Fruit fly (Drosophila melanogaster) whole organism, embryonic: ENCODE data around the gene Rab9.

Experiments used
- Abd-B ChIP-seq: fragments of 200-800 bp; sonication (Bioruptor generic); optimal IDR thresholded peaks from 2 replicates; lab custom pipeline; 2018; ENCODE audit warnings: missing biosample characterization, mild to moderate bottlenecking, missing genetic modification characterization, moderate library complexity
- Antp ChIP-seq: fragments of 200-800 bp; sonication (Bioruptor generic); optimal IDR thresholded peaks from 3 replicates; lab custom pipeline; 2016; ENCODE audit warnings: missing biosample characterization, missing genetic modification characterization
- B-H1 ChIP-seq: fragments of 200-800 bp; sonication (Bioruptor generic); IDR thresholded peaks from 3 replicates; pipeline ENCODE4 v1.3.6; 2022; ENCODE audit warnings: missing biosample characterization, missing genetic modification characterization
- CG10147 ChIP-seq: fragments of 200-800 bp; sonication (Bioruptor generic); optimal IDR thresholded peaks from 2 replicates; lab custom pipeline; 2019; ENCODE audit warnings: missing biosample characterization, mild to moderate bottlenecking, missing genetic modification characterization, moderate library complexity
- CG10209 ChIP-seq: fragments of 200-800 bp; sonication (Bioruptor generic); optimal IDR thresholded peaks from 3 replicates; lab custom pipeline; 2017; ENCODE audit warnings: missing biosample characterization, mild to moderate bottlenecking, missing genetic modification characterization, missing genetic modification reagents
- CG10654 ChIP-seq: fragments of 200-800 bp; sonication (Bioruptor generic); optimal IDR thresholded peaks from 2 replicates; lab custom pipeline; 2016; ENCODE audit warnings: missing biosample characterization, missing genetic modification characterization
- CG12236 ChIP-seq: fragments of 200-800 bp; sonication (Bioruptor generic); optimal IDR thresholded peaks from 2 replicates; lab custom pipeline; 2016; ENCODE audit warnings: missing biosample characterization, missing genetic modification characterization
- CG1233 ChIP-seq: fragments of 200-800 bp; sonication (Bioruptor generic); optimal IDR thresholded peaks from 4 replicates; lab custom pipeline; 2018; ENCODE audit warnings: missing biosample characterization, mild to moderate bottlenecking, missing genetic modification characterization
- CG15269 ChIP-seq: fragments of 200-800 bp; sonication (Bioruptor generic); optimal IDR thresholded peaks from 2 replicates; lab custom pipeline; 2018; ENCODE audit warnings: missing biosample characterization, mild to moderate bottlenecking, missing genetic modification characterization, moderate library complexity
- CG1529 ChIP-seq: fragments of 200-800 bp; sonication (Bioruptor generic); optimal IDR thresholded peaks from 3 replicates; lab custom pipeline; 2018; ENCODE audit warnings: missing biosample characterization, missing genetic modification characterization
- CG15479 ChIP-seq: fragments of 200-800 bp; sonication (Bioruptor generic); optimal IDR thresholded peaks from 3 replicates; lab custom pipeline; 2019; ENCODE audit warnings: missing biosample characterization, mild to moderate bottlenecking, missing genetic modification characterization, moderate library complexity
- CG15696 ChIP-seq: fragments of 200-800 bp; sonication (Bioruptor generic); optimal IDR thresholded peaks from 2 replicates; lab custom pipeline; 2019; ENCODE audit warnings: missing biosample characterization, mild to moderate bottlenecking, missing genetic modification characterization, moderate library complexity
- CG1602 ChIP-seq: fragments of 200-800 bp; sonication (Bioruptor generic); optimal IDR thresholded peaks from 3 replicates; lab custom pipeline; 2016; ENCODE audit warnings: missing biosample characterization, missing genetic modification characterization
- CG17359 ChIP-seq: fragments of 200-800 bp; sonication (Bioruptor generic); optimal IDR thresholded peaks from 3 replicates; lab custom pipeline; 2018; ENCODE audit warnings: missing biosample characterization, mild to moderate bottlenecking, missing genetic modification characterization, moderate library complexity
- CG18262 ChIP-seq: fragments of 200-800 bp; optimal IDR thresholded peaks from 3 replicates; lab custom pipeline; 2019; ENCODE audit warnings: missing biosample characterization, mild to moderate bottlenecking, missing genetic modification characterization, moderate library complexity
- CG18476 ChIP-seq: fragments of 200-800 bp; sonication (Bioruptor generic); optimal IDR thresholded peaks from 2 replicates; lab custom pipeline; 2016; ENCODE audit warnings: missing biosample characterization, mild to moderate bottlenecking, missing genetic modification characterization
- CG2712 ChIP-seq: fragments of 200-800 bp; optimal IDR thresholded peaks from 3 replicates; lab custom pipeline; 2019; ENCODE audit warnings: missing biosample characterization, mild to moderate bottlenecking, missing genetic modification characterization, moderate library complexity
- CG31441 ChIP-seq: fragments of 200-800 bp; sonication (Bioruptor generic); IDR thresholded peaks from 2 replicates; pipeline ENCODE4 v1.3.6; 2022; ENCODE audit warnings: missing biosample characterization, missing genetic modification characterization
- CG3726 ChIP-seq: fragments of 200-800 bp; sonication (Bioruptor generic); IDR thresholded peaks from 3 replicates; pipeline ENCODE4, ENCODE4 v1.3.6; 2022; ENCODE audit warnings: missing biosample characterization, missing genetic modification characterization
- CG6683 ChIP-seq: fragments of 200-800 bp; sonication (Bioruptor generic); optimal IDR thresholded peaks from 2 replicates; lab custom pipeline; 2017; ENCODE audit warnings: missing biosample characterization, mild to moderate bottlenecking, missing genetic modification characterization, missing genetic modification reagents
- CG8924 ChIP-seq: fragments of 200-800 bp; optimal IDR thresholded peaks from 3 replicates; lab custom pipeline; 2019; ENCODE audit warnings: missing biosample characterization, mild to moderate bottlenecking, missing genetic modification characterization, moderate library complexity
- Doc2 ChIP-seq: fragments of 200-800 bp; sonication (Bioruptor generic); IDR thresholded peaks from 2 replicates; pipeline ENCODE4 v1.3.6; 2022; ENCODE audit warnings: missing biosample characterization, missing genetic modification characterization
- Ets65A ChIP-seq: fragments of 200-800 bp; sonication (Bioruptor generic); peaks from one replicate; lab custom pipeline; 2016; ENCODE audit warnings: missing biosample characterization, missing genetic modification characterization
- HLHmδ ChIP-seq: fragments of 200-800 bp; sonication (Bioruptor generic); optimal IDR thresholded peaks from 2 replicates; lab custom pipeline; 2018; ENCODE audit warnings: missing biosample characterization, mild to moderate bottlenecking, missing genetic modification characterization, moderate library complexity
- Hmr ChIP-seq: fragments of 200-800 bp; sonication (Bioruptor generic); optimal IDR thresholded peaks from 3 replicates; lab custom pipeline; 2017; ENCODE audit warnings: mild to moderate bottlenecking, missing biosample characterization, missing genetic modification reagents, missing genetic modification characterization
- Lim3 ChIP-seq: fragments of 200-800 bp; sonication (Bioruptor generic); IDR thresholded peaks from 2 replicates; pipeline ENCODE4 v1.3.6; 2022; ENCODE audit warnings: missing biosample characterization, missing genetic modification characterization
- Max ChIP-seq: fragments of 200-800 bp; sonication (Bioruptor generic); optimal IDR thresholded peaks from 2 replicates; lab custom pipeline; 2016; ENCODE audit warnings: missing biosample characterization, mild to moderate bottlenecking, missing genetic modification characterization
- Nf-YB ChIP-seq: fragments of 200-800 bp; sonication (Bioruptor generic); optimal IDR thresholded peaks from 3 replicates; lab custom pipeline; 2019; ENCODE audit warnings: missing biosample characterization, mild to moderate bottlenecking, missing genetic modification characterization, moderate library complexity
- Ravus ChIP-seq: fragments of 200-800 bp; sonication (Bioruptor generic); IDR thresholded peaks from 2 replicates; pipeline ENCODE4 v1.3.6; 2022; ENCODE audit warnings: missing biosample characterization, missing genetic modification characterization
- chif ChIP-seq, 2 experiments: fragments of 200-800 bp; sonication (Bioruptor generic); optimal IDR thresholded peaks; 3 replicates each; lab custom pipeline; 2016; ENCODE audit warnings: missing biosample characterization in 2 of 2, missing genetic modification characterization in 2 of 2
- crol ChIP-seq: fragments of 200-800 bp; sonication (Bioruptor generic); IDR thresholded peaks from 2 replicates; pipeline ENCODE4 v1.3.6; 2022; ENCODE audit warnings: missing biosample characterization, missing genetic modification characterization
- danr ChIP-seq: fragments of 200-800 bp; sonication (Bioruptor generic); IDR thresholded peaks from 2 replicates; pipeline ENCODE4 v1.3.6; 2022; ENCODE audit warnings: missing biosample characterization, missing genetic modification characterization
- dmrt99B ChIP-seq: fragments of 200-800 bp; sonication (Bioruptor generic); optimal IDR thresholded peaks from 2 replicates; lab custom pipeline; 2018; ENCODE audit warnings: missing biosample characterization, mild to moderate bottlenecking, missing genetic modification characterization, moderate library complexity
- ewg ChIP-seq: fragments of 200-800 bp; sonication (Bioruptor generic); optimal IDR thresholded peaks from 3 replicates; lab custom pipeline; 2017; ENCODE audit warnings: mild to moderate bottlenecking, missing biosample characterization, missing genetic modification reagents, missing genetic modification characterization
- fd102C ChIP-seq: fragments of 200-800 bp; sonication (Bioruptor generic); optimal IDR thresholded peaks from 2 replicates; lab custom pipeline; 2018; ENCODE audit warnings: missing biosample characterization, mild to moderate bottlenecking, missing genetic modification characterization, moderate library complexity
- gsb-n ChIP-seq: fragments of 200-800 bp; sonication (Bioruptor generic); optimal IDR thresholded peaks from 3 replicates; lab custom pipeline; 2018; ENCODE audit warnings: missing biosample characterization, mild to moderate bottlenecking, missing genetic modification characterization
- lab ChIP-seq: fragments of 200-800 bp; sonication (Bioruptor generic); optimal IDR thresholded peaks from 3 replicates; lab custom pipeline; 2017; ENCODE audit warnings: missing biosample characterization, missing genetic modification characterization, mild to moderate bottlenecking, moderate library complexity, missing genetic modification reagents
- lov ChIP-seq, 2 experiments: fragments of 200-800 bp in 1 of 2; fragments of >200 bp in 1 of 2; sonication (Bioruptor generic) in 1 of 2; IDR thresholded peaks in 1 of 2; optimal IDR thresholded peaks in 1 of 2; 2 replicates in 1 of 2; 3 replicates in 1 of 2; pipeline versions ENCODE4 v1.3.6 to Lab custom; 2017 to 2022; ENCODE audit warnings: missing biosample characterization in 1 of 2, missing genetic modification characterization in 1 of 2
- onecut ChIP-seq: fragments of 200-800 bp; sonication (Bioruptor generic); IDR thresholded peaks from 2 replicates; pipeline ENCODE4 v1.3.6; 2022; ENCODE audit warnings: missing biosample characterization, missing genetic modification characterization
- pan ChIP-seq, 4 experiments: fragments of >200 bp in 3 of 4; fragments of 200-800 bp in 1 of 4; sonication (Bioruptor generic) in 1 of 4; optimal IDR thresholded peaks in 3 of 4; IDR thresholded peaks in 1 of 4; 2 replicates each; pipeline versions ENCODE4 v1.3.6 to Lab custom; 2017 to 2022; ENCODE audit warnings: missing biosample characterization in 2 of 4, missing genetic modification characterization in 2 of 4, mixed read lengths in 1 of 4
- pb ChIP-seq: fragments of 200-800 bp; sonication (Bioruptor generic); optimal IDR thresholded peaks from 3 replicates; lab custom pipeline; 2016; ENCODE audit warnings: missing biosample characterization, missing genetic modification characterization
- pfk ChIP-seq: fragments of 200-800 bp; sonication (Bioruptor generic); optimal IDR thresholded peaks from 2 replicates; lab custom pipeline; 2018; ENCODE audit warnings: missing biosample characterization, mild to moderate bottlenecking, missing genetic modification characterization, moderate library complexity
- rib ChIP-seq: fragments of 200-800 bp; sonication (Bioruptor generic); IDR thresholded peaks from 2 replicates; pipeline ENCODE4 v1.3.6; 2022; ENCODE audit warnings: missing biosample characterization, missing genetic modification characterization
- salm ChIP-seq: fragments of 200-800 bp; sonication (Bioruptor generic); optimal IDR thresholded peaks from 2 replicates; lab custom pipeline; 2018; ENCODE audit warnings: missing biosample characterization, mild to moderate bottlenecking, missing genetic modification characterization
- sens ChIP-seq: fragments of 200-800 bp; sonication (Bioruptor generic); peaks from one replicate; lab custom pipeline; 2016; ENCODE audit warnings: missing biosample characterization, missing genetic modification characterization
- sima ChIP-seq: fragments of 200-800 bp; sonication (Bioruptor generic); optimal IDR thresholded peaks from 2 replicates; lab custom pipeline; 2016; ENCODE audit warnings: missing biosample characterization, missing genetic modification characterization
- stwl ChIP-seq: fragments of 200-800 bp; sonication (Bioruptor generic); optimal IDR thresholded peaks from 3 replicates; lab custom pipeline; 2018; ENCODE audit warnings: missing biosample characterization, mild to moderate bottlenecking, missing genetic modification characterization, moderate library complexity
- sug ChIP-seq: fragments of 200-800 bp; optimal IDR thresholded peaks from 2 replicates; lab custom pipeline; 2019; ENCODE audit warnings: missing biosample characterization, mild to moderate bottlenecking, missing genetic modification characterization, moderate library complexity
- tap ChIP-seq: fragments of 200-800 bp; optimal IDR thresholded peaks from 3 replicates; lab custom pipeline; 2019; ENCODE audit warnings: missing biosample characterization, mild to moderate bottlenecking, missing genetic modification characterization, moderate library complexity
- unpg ChIP-seq: fragments of 200-800 bp; sonication (Bioruptor generic); optimal IDR thresholded peaks from 3 replicates; lab custom pipeline; 2018; ENCODE audit warnings: missing biosample characterization, mild to moderate bottlenecking, missing genetic modification characterization, moderate library complexity

Rab9 gene

dm6 chr2L:19434260-19434659 is 1.9 kb downstream of the Rab9 start (continued):
- TF ChIP-seq CG10209 (peak; percentile 57), Nf-YB (GFP tag; lab: Kevin White, UChicago) (peak; percentile 57), gsb-n (tag; lab: Kevin White, UChicago) (peak; percentile 62), salm (tag; lab: Kevin White, UChicago) (peak; percentile 83), Abd-B (GFP tag; lab: Kevin White, UChicago) (no peak), CG8924 (tag; lab: Kevin White, UChicago) (peak; percentile 55), chif (GFP tag; optimal IDR thresholded peaks at IDR 0.05; lab: Kevin White, UChicago) (peak in 1 of 2 experiments; percentile 3), ewg (GFP tag; lab: Kevin White, UChicago) (peak; percentile 16), CG31441 (GFP tag; lab: Robert Waterston, UW) (peak; percentile 63), CG15479 (GFP tag; lab: Kevin White, UChicago) (peak; percentile 14), lab (GFP tag; lab: Kevin White, UChicago) (peak; percentile 82), dmrt99B (tag; lab: Kevin White, UChicago) (peak; percentile 41), sens (peak; percentile 77), CG10654 (GFP tag; lab: Kevin White, UChicago) (peak; percentile 17), Hmr (GFP tag; lab: Kevin White, UChicago) (peak; percentile 44), CG1233 (GFP tag; lab: Kevin White, UChicago) (peak; percentile 78), CG17359 (tag; lab: Kevin White, UChicago) (peak; percentile 63), CG10147 (GFP tag; lab: Kevin White, UChicago) (peak; percentile 35), CG18262 (tag; lab: Kevin White, UChicago) (peak; percentile 67), CG6683 (GFP tag; lab: Kevin White, UChicago) (peak; percentile 51), CG1529 (peak; percentile 77), Lim3 (GFP tag; lab: Robert Waterston, UW) (no peak), CG3726 (no peak), Max (GFP tag; lab: Kevin White, UChicago) (peak; percentile 20), danr (GFP tag; lab: Robert Waterston, UW) (no peak), CG18476 (no peak), stwl (tag; lab: Kevin White, UChicago) (peak; percentile 13), crol (GFP tag; lab: Robert Waterston, UW) (no peak), CG2712 (peak; percentile 74), unpg (GFP tag; lab: Kevin White, UChicago) (peak; percentile 61), Ravus (GFP tag; lab: Robert Waterston, UW) (no peak), Ets65A (GFP tag; lab: Kevin White, UChicago) (no peak), CG12236 (GFP tag; lab: Kevin White, UChicago) (peak; percentile 16), onecut (peak; percentile 51; the same call in 1 of the 2 replicates), HLHmδ (GFP tag; lab: Kevin White, UChicago) (peak; percentile 73), Doc2 (no peak), CG1602 (GFP tag; lab: Kevin White, UChicago) (no peak), Antp (GFP tag; lab: Kevin White, UChicago) (no peak), sug (peak; percentile 30), pfk (GFP tag; lab: Kevin White, UChicago) (peak; percentile 60), rib (GFP tag; lab: Robert Waterston, UW) (no peak), pan (optimal IDR thresholded peaks at IDR 0.05; lab: Kevin White, UChicago) (no peak), pan (GFP tag; optimal IDR thresholded peaks at IDR 0.05 in 1 of 2, IDR thresholded peaks at IDR 0.05 in 1 of 2) (peak in 1 of 2 experiments; percentile 17), tap (tag; lab: Kevin White, UChicago) (peak; percentile 75), lov (optimal IDR thresholded peaks at IDR 0.05; lab: Kevin White, UChicago) (no peak), lov (GFP tag; IDR thresholded peaks at IDR 0.05; lab: Robert Waterston, UW) (no peak), fd102C (peak; percentile 79), pb (GFP tag; lab: Kevin White, UChicago) (no peak), CG15269 (peak; percentile 15), sima (GFP tag; lab: Kevin White, UChicago) (no peak), B-H1 (no peak), CG15696 (tag; lab: Kevin White, UChicago) (peak; percentile 88)
